Worm (Caenorhabditis elegans) whole organism, early embryonic: ENCODE data around the gene kbp-1.

Experiments
- B0310.2 ChIP-seq: sonication (generic microtip); optimal IDR thresholded peaks from 2 replicates; lab custom pipeline; 2016; ENCODE audit warnings: mild to moderate bottlenecking, missing genetic modification characterization, missing compliant biosample characterization
- F13C5.2 ChIP-seq: sonication (generic microtip); optimal IDR thresholded peaks from 2 replicates; lab custom pipeline; 2017; ENCODE audit warnings: mild to moderate bottlenecking, missing genetic modification characterization, inconsistent platforms, missing compliant biosample characterization
- aly-1 ChIP-seq: sonication (generic microtip); optimal IDR thresholded peaks from 2 replicates; lab custom pipeline; 2016; ENCODE audit warnings: missing genetic modification characterization, missing compliant biosample characterization
- ama-1 ChIP-seq: fragments of 150-350 bp; optimal IDR thresholded peaks from 2 replicates; lab custom pipeline; 2014
- ceh-13 ChIP-seq: fragments of 200-800 bp; sonication (Bioruptor generic); optimal IDR thresholded peaks from 2 replicates; lab custom pipeline; 2018; ENCODE audit warnings: mild to moderate bottlenecking, missing genetic modification characterization, missing compliant biosample characterization
- ceh-36 ChIP-seq: sonication (generic microtip); optimal IDR thresholded peaks from 2 replicates; lab custom pipeline; 2016; ENCODE audit warnings: missing genetic modification characterization, inconsistent platforms, missing compliant biosample characterization
- ets-7 ChIP-seq: sonication (generic microtip); optimal IDR thresholded peaks from 2 replicates; lab custom pipeline; 2016; ENCODE audit warnings: missing genotype, missing genetic modification characterization, missing compliant biosample characterization
- flt-1 ChIP-seq: fragments of 200-800 bp; sonication (Bioruptor generic); IDR thresholded peaks from 2 replicates; pipeline ENCODE4 v1.3.6; 2022; ENCODE audit warnings: missing genetic modification characterization, missing compliant biosample characterization
- hmbx-1 ChIP-seq: sonication (generic microtip); optimal IDR thresholded peaks from 2 replicates; lab custom pipeline; 2016; ENCODE audit warnings: mild to moderate bottlenecking, missing genetic modification characterization, missing compliant biosample characterization
- hmg-4 ChIP-seq: fragments of 200-800 bp; sonication (Bioruptor generic); optimal IDR thresholded peaks from 2 replicates; lab custom pipeline; 2018; ENCODE audit warnings: mild to moderate bottlenecking, missing genetic modification characterization, missing compliant biosample characterization
- hnd-1 ChIP-seq: sonication (generic microtip); optimal IDR thresholded peaks from 2 replicates; lab custom pipeline; 2016; ENCODE audit warnings: missing genetic modification characterization, missing compliant biosample characterization
- pes-1 ChIP-seq: fragments of 200-800 bp; sonication (Bioruptor generic); IDR thresholded peaks from 2 replicates; pipeline ENCODE4 v1.3.6; 2022; ENCODE audit warnings: missing genetic modification reagents, missing genetic modification characterization, missing compliant biosample characterization
- scrt-1 ChIP-seq: fragments of 200-800 bp; sonication (Bioruptor generic); IDR thresholded peaks from 2 replicates; pipeline ENCODE4 v1.3.6; 2022; ENCODE audit warnings: missing genetic modification characterization, missing compliant biosample characterization
- sea-1 ChIP-seq: fragments of 200-800 bp; sonication (Bioruptor generic); conservative IDR thresholded peaks from 2 replicates; pipeline ENCODE4 v1.3.6; 2022; ENCODE audit warnings: missing genetic modification characterization, missing compliant biosample characterization
- tbx-11 ChIP-seq: fragments of 200-800 bp; sonication (Bioruptor generic); IDR thresholded peaks from 2 replicates; pipeline ENCODE4 v1.3.6; 2022; ENCODE audit warnings: missing genetic modification characterization, missing compliant biosample characterization
- tbx-37 ChIP-seq: fragments of 200-800 bp; sonication (Bioruptor generic); conservative IDR thresholded peaks from 2 replicates; pipeline ENCODE4 v1.3.6; 2022; ENCODE audit warnings: missing genetic modification reagents, missing genetic modification characterization, missing compliant biosample characterization
- tra-4 ChIP-seq: sonication (generic microtip); optimal IDR thresholded peaks from 2 replicates; lab custom pipeline; 2017; ENCODE audit warnings: missing genetic modification characterization, missing compliant biosample characterization

The kbp-1 gene

ce11 chrIII:6895677-6896076 lies 26.2 kb downstream of the kbp-1 start:
- TF ChIP-seq B0310.2 (no peak), hmbx-1 (no peak), F13C5.2 (tag; lab: Kevin White, UChicago) (no peak), tbx-37 (no peak), hmg-4 (GFP tag; lab: Kevin White, UChicago) (no peak), aly-1 (no peak), flt-1 (GFP tag; lab: Robert Waterston, UW) (no peak), pes-1 (GFP tag; lab: Robert Waterston, UW) (no peak), scrt-1 (GFP tag; lab: Robert Waterston, UW) (no peak), ceh-13 (GFP tag; lab: Kevin White, UChicago) (no peak), sea-1 (GFP tag; lab: Robert Waterston, UW) (no peak), ceh-36 (tag; lab: Kevin White, UChicago) (no peak), tra-4 (tag; lab: Kevin White, UChicago) (no peak), hnd-1 (no peak), ama-1 (no peak), ets-7 (tag; lab: Kevin White, UChicago) (no peak), tbx-11 (GFP tag; lab: Robert Waterston, UW) (no peak)

- TF ChIP-seq hmbx-1: no peak
- TF ChIP-seq ceh-13 (GFP tag; lab: Kevin White, UChicago): no peak
- no peak for TF ChIP-seq ama-1
- no peak for TF ChIP-seq ets-7 (tag; lab: Kevin White, UChicago)
- no peak for TF ChIP-seq hnd-1
- TF ChIP-seq tbx-11 (GFP tag; lab: Robert Waterston, UW): no peak
- no peak for TF ChIP-seq tbx-37
- TF ChIP-seq sea-1 (GFP tag; lab: Robert Waterston, UW): no peak
Observed at ce11 chrIII:6897587-6898064, 28.2 kb downstream of the kbp-1 start, which contains the start of gene T07E3.4. T07E3.4 (plus strand) TSS chrIII:6898014.

- TF ChIP-seq hnd-1 (no peak), B0310.2 (no peak), ama-1 (no peak), hmbx-1 (no peak), pes-1 (GFP tag; lab: Robert Waterston, UW) (no peak), tbx-11 (GFP tag; lab: Robert Waterston, UW) (no peak), ceh-36 (tag; lab: Kevin White, UChicago) (no peak), sea-1 (GFP tag; lab: Robert Waterston, UW) (no peak), ets-7 (tag; lab: Kevin White, UChicago) (no peak), tra-4 (tag; lab: Kevin White, UChicago) (no peak), ceh-13 (GFP tag; lab: Kevin White, UChicago) (no peak), flt-1 (GFP tag; lab: Robert Waterston, UW) (no peak), tbx-37 (no peak), aly-1 (no peak), hmg-4 (GFP tag; lab: Kevin White, UChicago) (no peak), F13C5.2 (tag; lab: Kevin White, UChicago) (no peak), scrt-1 (GFP tag; lab: Robert Waterston, UW) (no peak)
Observed at ce11 chrIII:6898518-6898917, 29.1 kb downstream of the kbp-1 start.

ce11 chrIII:6900609-6901008 lies 31.2 kb downstream of the kbp-1 start:
- TF ChIP-seq ets-7 (tag; lab: Kevin White, UChicago): no peak
- no peak for TF ChIP-seq ama-1

ce11 chrIII:6903056-6903977 lies 33.9 kb downstream of the kbp-1 start, which contains the start of the genes brc-2 and T07E3.3:
brc-2 (minus strand) TSS chrIII:6903106.
T07E3.3 (plus strand) TSS chrIII:6903877.
- TF ChIP-seq ama-1: no peak
- no peak for TF ChIP-seq hmg-4 (GFP tag; lab: Kevin White, UChicago)
- TF ChIP-seq ceh-13 (GFP tag; lab: Kevin White, UChicago): no peak
- no peak for TF ChIP-seq pes-1 (GFP tag; lab: Robert Waterston, UW)
- TF ChIP-seq flt-1 (GFP tag; lab: Robert Waterston, UW): no peak
- TF ChIP-seq hmbx-1: no peak
- TF ChIP-seq tbx-11 (GFP tag; lab: Robert Waterston, UW): no peak
- no peak for TF ChIP-seq F13C5.2 (tag; lab: Kevin White, UChicago)
- no peak for TF ChIP-seq aly-1
- no peak for TF ChIP-seq hnd-1
- TF ChIP-seq tbx-37: no peak
- TF ChIP-seq sea-1 (GFP tag; lab: Robert Waterston, UW): no peak
- TF ChIP-seq tra-4 (tag; lab: Kevin White, UChicago): no peak
- no peak for TF ChIP-seq ets-7 (tag; lab: Kevin White, UChicago)

- TF ChIP-seq flt-1 (GFP tag; lab: Robert Waterston, UW) (no peak), aly-1 (no peak), hmbx-1 (no peak), B0310.2 (no peak), tbx-37 (no peak), F13C5.2 (tag; lab: Kevin White, UChicago) (no peak), scrt-1 (GFP tag; lab: Robert Waterston, UW) (no peak), hmg-4 (GFP tag; lab: Kevin White, UChicago) (no peak), pes-1 (GFP tag; lab: Robert Waterston, UW) (no peak), ets-7 (tag; lab: Kevin White, UChicago) (no peak), ceh-13 (GFP tag; lab: Kevin White, UChicago) (no peak), tra-4 (tag; lab: Kevin White, UChicago) (no peak), ama-1 (no peak), tbx-11 (GFP tag; lab: Robert Waterston, UW) (no peak), hnd-1 (no peak)
Observed at ce11 chrIII:6904468-6904867, 35.0 kb downstream of the kbp-1 start.

ce11 chrIII:6906409-6906808 lies 37.0 kb downstream of the kbp-1 start, which contains the start of gene T07E3.2:
T07E3.2 (plus strand) TSS chrIII:6906709.
- TF ChIP-seq tra-4 (tag; lab: Kevin White, UChicago) (no peak), ceh-36 (tag; lab: Kevin White, UChicago) (no peak), flt-1 (GFP tag; lab: Robert Waterston, UW) (no peak), ets-7 (tag; lab: Kevin White, UChicago) (no peak), ama-1 (no peak), hnd-1 (no peak), B0310.2 (no peak), ceh-13 (GFP tag; lab: Kevin White, UChicago) (no peak), F13C5.2 (tag; lab: Kevin White, UChicago) (no peak), tbx-11 (GFP tag; lab: Robert Waterston, UW) (no peak), aly-1 (no peak), hmg-4 (GFP tag; lab: Kevin White, UChicago) (no peak)
